Fruit fly (Drosophila melanogaster): ENCODE data around the gene Noc1.

Gene Noc1

dm6 chr3L:11047877-11048276 lies 26.7 kb upstream of the Noc1 start (continued):
- TF ChIP-seq fd59A (GFP tag; optimal IDR thresholded peaks at IDR 0.05) (no peak), CG9139 (GFP tag; optimal IDR thresholded peaks at IDR 0.05) (no peak), Ets96B (tag; optimal IDR thresholded peaks at IDR 0.05) (no peak), Eip93F (GFP tag; optimal IDR thresholded peaks at IDR 0.05) (no peak), vri (GFP tag; optimal IDR thresholded peaks at IDR 0.05) (no peak), CG8319 (GFP tag; optimal IDR thresholded peaks at IDR 0.05) (peak; percentile 23), Sox102F (GFP tag; optimal IDR thresholded peaks at IDR 0.05) (peak; percentile 45), CG3032 (tag; optimal IDR thresholded peaks at IDR 0.05) (peak; percentile 38), Gug (GFP tag; IDR thresholded peaks at IDR 0.05) (no peak), salr (GFP tag; optimal IDR thresholded peaks at IDR 0.05) (peak in 1 of 2 experiments; percentile 55), CG11294 (GFP tag; IDR thresholded peaks at IDR 0.05) (no peak; the same call in 1 of the 2 replicates), Eip78C (GFP tag) (peak; percentile 81), topi (GFP tag; optimal IDR thresholded peaks at IDR 0.05) (peak; percentile 70), CG10669 (GFP tag; optimal IDR thresholded peaks at IDR 0.05) (peak; percentile 37), CG32006 (GFP tag; optimal IDR thresholded peaks at IDR 0.05) (peak; percentile 30), CG8119 (GFP tag; IDR thresholded peaks at IDR 0.05) (no peak)

DNA sequence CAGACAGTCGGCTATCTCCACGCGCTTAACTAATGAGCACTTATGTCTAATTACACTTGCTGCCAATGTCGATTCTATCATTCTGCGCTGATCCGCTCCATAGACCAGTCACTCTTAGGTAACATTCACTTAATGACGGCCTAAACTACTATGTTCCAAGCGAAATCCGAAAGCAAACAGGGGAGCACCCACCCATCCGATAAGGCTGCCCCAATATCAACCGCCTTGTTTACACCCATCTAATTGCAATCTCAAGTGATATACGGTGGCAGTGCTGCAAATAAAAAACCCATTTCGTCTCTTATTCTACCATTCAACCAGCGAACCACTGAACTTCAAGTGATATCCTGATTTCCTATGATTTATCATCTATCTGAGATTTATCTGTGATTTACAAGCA lies 25.2 kb upstream of the Noc1 start:
- TF ChIP-seq CG7368 (GFP tag; optimal IDR thresholded peaks at IDR 0.05) (no peak), Sox102F (GFP tag; optimal IDR thresholded peaks at IDR 0.05) (no peak), CG6792 (GFP tag; optimal IDR thresholded peaks at IDR 0.05) (no peak), CG4318 (GFP tag; optimal IDR thresholded peaks at IDR 0.05) (no peak), fkh (GFP tag; optimal IDR thresholded peaks at IDR 0.05) (peak; percentile 79)

DNA sequence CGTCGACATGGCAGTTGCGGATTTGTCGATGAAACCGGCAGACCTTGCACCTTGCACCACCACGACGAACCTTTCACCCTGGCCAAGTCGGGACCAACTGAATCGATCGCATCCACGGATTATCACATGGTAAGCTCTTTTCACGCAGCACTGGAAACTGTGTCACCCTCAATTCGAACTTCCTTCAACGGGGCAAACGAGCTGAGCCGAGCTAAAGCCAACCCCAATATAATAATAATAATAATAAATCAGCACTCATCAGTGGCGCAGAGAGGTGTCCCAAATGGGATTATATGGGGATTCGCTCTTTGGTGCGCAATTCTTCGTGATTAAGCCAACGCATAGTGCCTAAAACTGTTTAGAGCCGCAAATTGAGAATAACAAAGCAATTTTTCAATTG lies 23.3 kb upstream of the Noc1 start, which contains the start of gene CG43693:
Gene CG43693, minus strand, starts transcription at position 101 of the 400 bp plus-strand sequence.
- TF ChIP-seq Ets21C (GFP tag; optimal IDR thresholded peaks at IDR 0.05) (no peak), CG6163 (GFP tag; IDR thresholded peaks at IDR 0.05) (no peak), svp (GFP tag) (no peak), CG3919 (GFP tag; optimal IDR thresholded peaks at IDR 0.05) (no peak), Hr38 (GFP tag; optimal IDR thresholded peaks at IDR 0.05) (no peak), eg (GFP tag; IDR thresholded peaks at IDR 0.05) (no peak), Hr39 (GFP tag; optimal IDR thresholded peaks at IDR 0.05) (no peak)

DNA sequence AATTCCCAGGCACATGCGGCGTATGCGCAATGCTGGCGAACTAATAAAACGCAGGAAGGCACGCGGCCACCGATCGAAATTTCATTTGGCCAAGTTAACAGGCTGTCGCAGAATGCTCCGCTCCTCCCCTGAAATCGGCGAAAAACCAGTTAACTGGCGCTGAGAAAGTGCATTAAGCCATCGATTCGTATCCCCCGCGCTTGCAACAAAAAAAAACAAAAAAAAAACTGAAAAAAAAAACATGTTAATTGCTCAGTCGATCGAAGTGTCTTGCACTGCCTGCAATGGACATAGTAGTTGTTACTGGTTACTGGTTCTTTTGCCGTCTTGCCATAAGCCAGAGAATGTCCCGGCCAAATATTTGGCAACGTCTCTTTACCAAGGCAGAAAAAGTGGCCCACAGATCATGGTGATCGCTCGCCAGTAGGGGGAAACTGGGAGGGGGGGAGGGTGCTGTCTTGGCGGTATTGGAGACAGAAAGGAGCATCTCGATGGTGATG lies 21.8 kb upstream of the Noc1 start:
- TF ChIP-seq Eip78C (GFP tag) (peak; percentile 47), achi (GFP tag; optimal IDR thresholded peaks at IDR 0.05) (no peak), CG6276 (GFP tag; optimal IDR thresholded peaks at IDR 0.05) (peak; percentile 75), Ets21C (GFP tag; optimal IDR thresholded peaks at IDR 0.05) (no peak), svp (GFP tag) (no peak), CG3919 (GFP tag; optimal IDR thresholded peaks at IDR 0.05) (peak; percentile 12), Ets96B (tag; optimal IDR thresholded peaks at IDR 0.05) (no peak), Eip75B (GFP tag; optimal IDR thresholded peaks at IDR 0.05) (no peak), cyc (GFP tag; optimal IDR thresholded peaks at IDR 0.05) (no peak), Gug (GFP tag; IDR thresholded peaks at IDR 0.05) (peak; percentile 24; the same call in 1 of the 2 replicates), CG8119 (GFP tag; IDR thresholded peaks at IDR 0.05) (peak; percentile 64), CG11762 (GFP tag; optimal IDR thresholded peaks at IDR 0.05; ENCODE audit: insufficient read depth) (no peak), acj6 (GFP tag; optimal IDR thresholded peaks at IDR 0.05) (no peak), CG10669 (GFP tag; optimal IDR thresholded peaks at IDR 0.05) (no peak), CG9139 (GFP tag; optimal IDR thresholded peaks at IDR 0.05) (no peak), esn (GFP tag; optimal IDR thresholded peaks at IDR 0.05) (no peak), OdsH (GFP tag; optimal IDR thresholded peaks at IDR 0.05) (no peak), Smox (GFP tag; optimal IDR thresholded peaks at IDR 0.05) (no peak), CG7368 (GFP tag; optimal IDR thresholded peaks at IDR 0.05) (no peak), CG3032 (tag; optimal IDR thresholded peaks at IDR 0.05) (no peak), CG10631 (GFP tag; optimal IDR thresholded peaks at IDR 0.05) (no peak), salr (GFP tag; optimal IDR thresholded peaks at IDR 0.05) (no peak), CG15336 (GFP tag; IDR thresholded peaks at IDR 0.05) (peak; percentile 69), CG4318 (GFP tag; optimal IDR thresholded peaks at IDR 0.05) (no peak), CG6792 (GFP tag; optimal IDR thresholded peaks at IDR 0.05) (no peak), Met (GFP tag; optimal IDR thresholded peaks at IDR 0.05) (no peak), Hr4 (GFP tag; optimal IDR thresholded peaks at IDR 0.05) (no peak), fkh (GFP tag; optimal IDR thresholded peaks at IDR 0.05) (no peak), Eip93F (GFP tag; optimal IDR thresholded peaks at IDR 0.05) (no peak), Sox15 (GFP tag; optimal IDR thresholded peaks at IDR 0.05) (no peak), fd59A (GFP tag; optimal IDR thresholded peaks at IDR 0.05) (no peak), eg (GFP tag; IDR thresholded peaks at IDR 0.05) (peak; percentile 74), ss (GFP tag; optimal IDR thresholded peaks at IDR 0.05) (no peak), CG11902 (GFP tag; optimal IDR thresholded peaks at IDR 0.05) (no peak), CG8319 (GFP tag; optimal IDR thresholded peaks at IDR 0.05) (no peak), CG8632 (GFP tag; optimal IDR thresholded peaks at IDR 0.05) (no peak)

Measured in whole organism, prepupa.